Fruit fly (Drosophila melanogaster) whole organism, embryonic: ENCODE results near the gene HDAC4.

Source experiments
- BtbVII ChIP-seq: fragments of 200-800 bp; sonication (Bioruptor generic); optimal IDR thresholded peaks from 3 replicates; lab custom pipeline; 2017; ENCODE audit warnings: missing biosample characterization, mild to moderate bottlenecking, missing genetic modification characterization
- C15 ChIP-seq: fragments of 200-800 bp; sonication (Bioruptor generic); IDR thresholded peaks from 3 replicates; pipeline ENCODE4 v1.3.6; 2022; ENCODE audit warnings: missing biosample characterization, missing genetic modification characterization
- CG10267 ChIP-seq: fragments of 200-800 bp; sonication (Bioruptor generic); optimal IDR thresholded peaks from 2 replicates; lab custom pipeline; 2018; ENCODE audit warnings: missing biosample characterization, mild to moderate bottlenecking, missing genetic modification characterization, moderate library complexity
- CG10462 ChIP-seq: fragments of 200-800 bp; sonication (Bioruptor generic); optimal IDR thresholded peaks from 2 replicates; lab custom pipeline; 2016; ENCODE audit warnings: missing biosample characterization, missing genetic modification characterization
- CG11723 ChIP-seq: fragments of 200-800 bp; sonication (Bioruptor generic); optimal IDR thresholded peaks from 2 replicates; lab custom pipeline; 2017; ENCODE audit warnings: missing biosample characterization, mild to moderate bottlenecking, missing genetic modification characterization
- CG13775 ChIP-seq: fragments of 200-800 bp; sonication (Bioruptor generic); optimal IDR thresholded peaks from 3 replicates; lab custom pipeline; 2017; ENCODE audit warnings: missing biosample characterization, mild to moderate bottlenecking, missing genetic modification characterization
- CG14014 ChIP-seq: fragments of 200-800 bp; sonication (Bioruptor generic); IDR thresholded peaks from 2 replicates; pipeline ENCODE4 v1.3.6; 2022; ENCODE audit warnings: missing biosample characterization, missing genetic modification characterization
- CG33213 ChIP-seq: fragments of 200-800 bp; sonication (Bioruptor generic); optimal IDR thresholded peaks from 3 replicates; lab custom pipeline; 2016; ENCODE audit warnings: missing biosample characterization, missing genetic modification characterization
- CG3407 ChIP-seq: fragments of 200-800 bp; sonication (Bioruptor generic); optimal IDR thresholded peaks from 2 replicates; lab custom pipeline; 2018; ENCODE audit warnings: missing biosample characterization, mild to moderate bottlenecking, missing genetic modification characterization
- CG34224 ChIP-seq: fragments of 200-800 bp; sonication (Bioruptor generic); IDR thresholded peaks from 3 replicates; pipeline ENCODE4 v1.3.6; 2022; ENCODE audit warnings: missing biosample characterization, missing genetic modification characterization; ENCODE audit not compliant: partially characterized antibody
- CG34422 ChIP-seq: fragments of 200-800 bp; sonication (Bioruptor generic); IDR thresholded peaks from 3 replicates; pipeline ENCODE4 v1.3.6; 2022; ENCODE audit warnings: missing biosample characterization, missing genetic modification characterization
- CG3995 ChIP-seq: fragments of 200-800 bp; sonication (Bioruptor generic); optimal IDR thresholded peaks from 3 replicates; lab custom pipeline; 2016; ENCODE audit warnings: missing biosample characterization, missing genetic modification characterization
- CG4707 ChIP-seq: fragments of 200-800 bp; sonication (Bioruptor generic); optimal IDR thresholded peaks from 2 replicates; lab custom pipeline; 2018; ENCODE audit warnings: missing biosample characterization, mild to moderate bottlenecking, missing genetic modification characterization, moderate library complexity
- CG6765 ChIP-seq: fragments of 200-800 bp; sonication (Bioruptor generic); optimal IDR thresholded peaks from 3 replicates; lab custom pipeline; 2017; ENCODE audit warnings: missing biosample characterization, mild to moderate bottlenecking, missing genetic modification characterization
- CG7556 ChIP-seq: fragments of 200-800 bp; sonication (Bioruptor generic); optimal IDR thresholded peaks from 2 replicates; lab custom pipeline; 2017; ENCODE audit warnings: missing biosample characterization, mild to moderate bottlenecking, missing genetic modification characterization
- D19B ChIP-seq: fragments of 200-800 bp; sonication (Bioruptor generic); optimal IDR thresholded peaks from 2 replicates; lab custom pipeline; 2017; ENCODE audit warnings: missing biosample characterization, mild to moderate bottlenecking, missing genetic modification characterization
- Deaf1 ChIP-seq: fragments of 200-800 bp; optimal IDR thresholded peaks from 3 replicates; lab custom pipeline; 2019; ENCODE audit warnings: missing biosample characterization, mild to moderate bottlenecking, missing genetic modification characterization, moderate library complexity
- H2.0 ChIP-seq: fragments of 200-800 bp; sonication (Bioruptor generic); IDR thresholded peaks from 2 replicates; pipeline ENCODE4 v1.3.6; 2022; ENCODE audit warnings: missing biosample characterization, missing genetic modification characterization
- HLHmδ ChIP-seq: fragments of 200-800 bp; sonication (Bioruptor generic); optimal IDR thresholded peaks from 2 replicates; lab custom pipeline; 2018; ENCODE audit warnings: missing biosample characterization, mild to moderate bottlenecking, missing genetic modification characterization, moderate library complexity
- Hr51 ChIP-seq, 2 experiments: fragments of 200-800 bp; sonication (Bioruptor generic); optimal IDR thresholded peaks; 2 replicates in 1 of 2; 3 replicates in 1 of 2; lab custom pipeline; 2016 to 2018; ENCODE audit warnings: missing biosample characterization in 2 of 2, missing genetic modification characterization in 2 of 2, mild to moderate bottlenecking in 1 of 2, moderate library complexity in 1 of 2
- Jarid2 ChIP-seq: fragments of 200-800 bp; sonication (Bioruptor generic); optimal IDR thresholded peaks from 3 replicates; lab custom pipeline; 2017; ENCODE audit warnings: mild to moderate bottlenecking, missing biosample characterization, missing genetic modification reagents, missing genetic modification characterization
- Meics ChIP-seq: fragments of 200-800 bp; sonication (Bioruptor generic); optimal IDR thresholded peaks from 2 replicates; lab custom pipeline; 2017; ENCODE audit warnings: missing biosample characterization, mild to moderate bottlenecking, missing genetic modification characterization
- Myb ChIP-seq: fragments of 200-800 bp; sonication (Bioruptor generic); optimal IDR thresholded peaks from 2 replicates; lab custom pipeline; 2016; ENCODE audit warnings: missing biosample characterization, missing genetic modification characterization
- NFAT ChIP-seq: fragments of 200-800 bp; sonication (Bioruptor generic); IDR thresholded peaks from 2 replicates; pipeline ENCODE4 v1.3.6; 2022; ENCODE audit warnings: missing biosample characterization, missing genetic modification characterization
- Nf-YA ChIP-seq: fragments of 200-800 bp; sonication (Bioruptor generic); IDR thresholded peaks from 2 replicates; pipeline ENCODE4 v1.3.6; 2022; ENCODE audit warnings: missing biosample characterization, missing genetic modification characterization
- PHDP ChIP-seq: fragments of 200-800 bp; sonication (Bioruptor generic); optimal IDR thresholded peaks from 3 replicates; lab custom pipeline; 2018; ENCODE audit warnings: missing biosample characterization, mild to moderate bottlenecking, missing genetic modification characterization, moderate library complexity
- Pdp1 ChIP-seq, 2 experiments: fragments of 200-800 bp; sonication (Bioruptor generic); optimal IDR thresholded peaks; 3 replicates each; lab custom pipeline; 2016; ENCODE audit warnings: missing biosample characterization in 2 of 2, missing genetic modification characterization in 2 of 2, mild to moderate bottlenecking in 1 of 2, moderate library complexity in 1 of 2
- abd-A ChIP-seq: fragments of 200-800 bp; sonication (Bioruptor generic); optimal IDR thresholded peaks from 3 replicates; lab custom pipeline; 2019; ENCODE audit warnings: missing biosample characterization, mild to moderate bottlenecking, missing genetic modification characterization, moderate library complexity
- amos ChIP-seq: fragments of 200-800 bp; sonication (Bioruptor generic); IDR thresholded peaks from 2 replicates; pipeline ENCODE4 v1.3.6; 2022; ENCODE audit warnings: missing biosample characterization, missing genetic modification characterization; ENCODE audit not compliant: partially characterized antibody
- ato ChIP-seq: fragments of 200-800 bp; sonication (Bioruptor generic); IDR thresholded peaks from 2 replicates; pipeline ENCODE4 v1.3.6; 2022; ENCODE audit warnings: missing biosample characterization, missing genetic modification characterization; ENCODE audit not compliant: partially characterized antibody
- bab2 ChIP-seq: fragments of 200-800 bp; sonication (Bioruptor generic); optimal IDR thresholded peaks from 2 replicates; lab custom pipeline; 2016; ENCODE audit warnings: missing biosample characterization, missing genetic modification characterization
- bbx ChIP-seq: fragments of 200-800 bp; sonication (Bioruptor generic); IDR thresholded peaks from 2 replicates; pipeline ENCODE4 v1.3.6; 2022; ENCODE audit warnings: missing biosample characterization, missing genetic modification characterization; ENCODE audit not compliant: partially characterized antibody
- bigmax ChIP-seq: fragments of 200-800 bp; sonication (Bioruptor generic); optimal IDR thresholded peaks from 2 replicates; lab custom pipeline; 2018; ENCODE audit warnings: missing biosample characterization, mild to moderate bottlenecking, missing genetic modification characterization
- cad ChIP-seq: fragments of >200 bp; optimal IDR thresholded peaks from 2 replicates; lab custom pipeline; 2017; ENCODE audit warnings: missing biosample characterization, missing genetic modification characterization
- croc ChIP-seq: fragments of 200-800 bp; sonication (Bioruptor generic); conservative IDR thresholded peaks from 3 replicates; pipeline ENCODE4 v1.3.6; 2022; ENCODE audit warnings: missing biosample characterization, missing genetic modification characterization
- crol ChIP-seq: fragments of 200-800 bp; sonication (Bioruptor generic); IDR thresholded peaks from 2 replicates; pipeline ENCODE4 v1.3.6; 2022; ENCODE audit warnings: missing biosample characterization, missing genetic modification characterization
- danr ChIP-seq: fragments of 200-800 bp; sonication (Bioruptor generic); IDR thresholded peaks from 2 replicates; pipeline ENCODE4 v1.3.6; 2022; ENCODE audit warnings: missing biosample characterization, missing genetic modification characterization
- dmrt11E ChIP-seq: fragments of 200-800 bp; sonication (Bioruptor generic); optimal IDR thresholded peaks from 3 replicates; lab custom pipeline; 2018; ENCODE audit warnings: missing biosample characterization, mild to moderate bottlenecking, missing genetic modification characterization, moderate library complexity
- fru ChIP-seq: fragments of >200 bp; optimal IDR thresholded peaks from 2 replicates; lab custom pipeline; 2017
- ham ChIP-seq: fragments of 200-800 bp; sonication (Bioruptor generic); IDR thresholded peaks from 2 replicates; pipeline ENCODE4 v1.3.6; 2022; ENCODE audit warnings: missing biosample characterization, missing genetic modification characterization
- her ChIP-seq: fragments of 200-800 bp; sonication (Bioruptor generic); optimal IDR thresholded peaks from 2 replicates; lab custom pipeline; 2016; ENCODE audit warnings: missing biosample characterization, missing genetic modification characterization
- kah ChIP-seq: fragments of 200-800 bp; sonication (Bioruptor generic); optimal IDR thresholded peaks from 2 replicates; lab custom pipeline; 2018; ENCODE audit warnings: missing biosample characterization, mild to moderate bottlenecking, missing genetic modification characterization
- kay ChIP-seq: fragments of 200-800 bp; sonication (Bioruptor generic); optimal IDR thresholded peaks from 2 replicates; lab custom pipeline; 2016; ENCODE audit warnings: missing biosample characterization, missing genetic modification characterization
- lbe ChIP-seq: fragments of 200-800 bp; sonication (Bioruptor generic); optimal IDR thresholded peaks from 2 replicates; lab custom pipeline; 2016; ENCODE audit warnings: missing biosample characterization, mild to moderate bottlenecking, missing genetic modification characterization
- lilli ChIP-seq: fragments of 200-800 bp; sonication (Bioruptor generic); optimal IDR thresholded peaks from 3 replicates; lab custom pipeline; 2016; ENCODE audit warnings: missing biosample characterization, missing genetic modification characterization
- pum ChIP-seq: fragments of 200-800 bp; sonication (Bioruptor generic); optimal IDR thresholded peaks from 2 replicates; lab custom pipeline; 2016; ENCODE audit warnings: missing biosample characterization, missing genetic modification characterization
- ranshi ChIP-seq: fragments of 200-800 bp; sonication (Bioruptor generic); IDR thresholded peaks from 2 replicates; pipeline ENCODE4 v1.3.6; 2022; ENCODE audit warnings: missing biosample characterization, missing genetic modification characterization
- sob ChIP-seq: fragments of 200-800 bp; sonication (Bioruptor generic); IDR thresholded peaks from 2 replicates; pipeline ENCODE4 v1.3.6; 2022; ENCODE audit warnings: missing biosample characterization, missing genetic modification characterization
- tll ChIP-seq, 2 experiments: fragments of 200-800 bp in 1 of 2; fragments of >200 bp in 1 of 2; sonication (Bioruptor generic) in 1 of 2; optimal IDR thresholded peaks; 2 replicates each; lab custom pipeline; 2017 to 2019; ENCODE audit warnings: missing biosample characterization in 2 of 2, missing genetic modification characterization in 2 of 2, mild to moderate bottlenecking in 1 of 2, moderate library complexity in 1 of 2
- unc-4 ChIP-seq: fragments of 200-800 bp; sonication (Bioruptor generic); IDR thresholded peaks from 2 replicates; pipeline ENCODE4 v1.3.6; 2022; ENCODE audit warnings: missing biosample characterization, missing genetic modification characterization; ENCODE audit not compliant: partially characterized antibody

The HDAC4 gene

dm6 chrX:13251310-13251709 is 34.1 kb downstream of the HDAC4 start (continued):
- no peak for TF ChIP-seq amos (GFP tag; lab: Robert Waterston, UW)
- peak; percentile 89 for TF ChIP-seq lbe
- no peak for TF ChIP-seq abd-A (tag; lab: Kevin White, UChicago)
- TF ChIP-seq Deaf1 (tag; lab: Kevin White, UChicago), result peak; percentile 25
- TF ChIP-seq ato (GFP tag; lab: Robert Waterston, UW), result no peak
- TF ChIP-seq dmrt11E, result peak; percentile 24
- TF ChIP-seq CG10462 (GFP tag; lab: Kevin White, UChicago), result peak; percentile 39
- TF ChIP-seq pum (GFP tag; lab: Kevin White, UChicago), result peak; percentile 90
- TF ChIP-seq ranshi (GFP tag; lab: Robert Waterston, UW), result peak; percentile 67
- peak; percentile 59 for TF ChIP-seq CG4707 (GFP tag; lab: Kevin White, UChicago)
- TF ChIP-seq Hr51 (GFP tag; optimal IDR thresholded peaks at IDR 0.05; lab: Kevin White, UChicago), result peak; percentile 62 to 73
- TF ChIP-seq cad (GFP tag; lab: Kevin White, UChicago), result no peak
- TF ChIP-seq bab2 (GFP tag; lab: Kevin White, UChicago), result peak; percentile 68
- no peak for TF ChIP-seq CG34224 (GFP tag; lab: Robert Waterston, UW)
- peak in 1 of 2 experiments; percentile 0 for TF ChIP-seq tll (GFP tag; optimal IDR thresholded peaks at IDR 0.05; lab: Kevin White, UChicago)
- TF ChIP-seq Meics (GFP tag; lab: Kevin White, UChicago), result peak; percentile 71
- TF ChIP-seq CG7556 (GFP tag; lab: Kevin White, UChicago), result peak; percentile 60
- TF ChIP-seq unc-4 (GFP tag; lab: Robert Waterston, UW), result no peak
- no peak for TF ChIP-seq bbx (GFP tag; lab: Robert Waterston, UW)
- TF ChIP-seq CG3407 (GFP tag; lab: Kevin White, UChicago), result peak; percentile 58
- peak; percentile 59; the same call in 2 of the 3 replicates for TF ChIP-seq croc
- peak; percentile 85 for TF ChIP-seq her (GFP tag; lab: Kevin White, UChicago)
- TF ChIP-seq CG6765 (GFP tag; lab: Kevin White, UChicago), result no peak
- TF ChIP-seq kay (GFP tag; lab: Kevin White, UChicago), result peak; percentile 41
- peak; percentile 73; the same call in 1 of the 2 replicates for TF ChIP-seq sob (GFP tag; lab: Robert Waterston, UW)
- TF ChIP-seq CG14014 (GFP tag; lab: Robert Waterston, UW), result peak; percentile 64; the same call in 1 of the 2 replicates
- TF ChIP-seq ham (GFP tag; lab: Robert Waterston, UW), result no peak
- TF ChIP-seq bigmax (GFP tag; lab: Kevin White, UChicago), result no peak
- peak; percentile 86 to 92 for TF ChIP-seq Pdp1 (GFP tag; optimal IDR thresholded peaks at IDR 0.05; lab: Kevin White, UChicago)
- peak; percentile 64 for TF ChIP-seq CG11723
- peak; percentile 47 for TF ChIP-seq Jarid2
- peak; percentile 89 for TF ChIP-seq lilli (GFP tag; lab: Kevin White, UChicago)
- TF ChIP-seq HLHmδ, result no peak
- peak; percentile 26 for TF ChIP-seq D19B (GFP tag; lab: Kevin White, UChicago)
- peak; percentile 47 for TF ChIP-seq NFAT (GFP tag; lab: Robert Waterston, UW)
- 0 out of 2 replicates have a peak, but pooled peaks have one; percentile 42 for TF ChIP-seq danr (GFP tag; lab: Robert Waterston, UW)
- peak; percentile 21 for TF ChIP-seq CG3995 (GFP tag; lab: Kevin White, UChicago)
- peak; percentile 33 for TF ChIP-seq CG13775 (GFP tag; lab: Kevin White, UChicago)
- peak; percentile 49 for TF ChIP-seq CG10267 (tag; lab: Kevin White, UChicago)
- TF ChIP-seq CG34422, result peak; percentile 84
- TF ChIP-seq fru, result no peak
- peak; percentile 60 for TF ChIP-seq Myb
- peak; percentile 73 for TF ChIP-seq PHDP (tag; lab: Kevin White, UChicago)
- TF ChIP-seq CG33213 (GFP tag; lab: Kevin White, UChicago), result peak; percentile 65
- peak; percentile 61 for TF ChIP-seq BtbVII (GFP tag; lab: Kevin White, UChicago)
- TF ChIP-seq C15 (GFP tag; lab: Robert Waterston, UW), result no peak
- TF ChIP-seq H2.0, result peak; percentile 67; the same call in 1 of the 2 replicates
- TF ChIP-seq crol (GFP tag; lab: Robert Waterston, UW), result 0 out of 2 replicates have a peak, but pooled peaks have one; percentile 10
- no peak for TF ChIP-seq kah (GFP tag; lab: Kevin White, UChicago)
- 0 out of 2 replicates have a peak, but pooled peaks have one; percentile 24 for TF ChIP-seq Nf-YA (GFP tag; lab: Robert Waterston, UW)
